Comparison of ENCODE assay signal across 2 worm cellular contexts in the genomic region with DNA sequence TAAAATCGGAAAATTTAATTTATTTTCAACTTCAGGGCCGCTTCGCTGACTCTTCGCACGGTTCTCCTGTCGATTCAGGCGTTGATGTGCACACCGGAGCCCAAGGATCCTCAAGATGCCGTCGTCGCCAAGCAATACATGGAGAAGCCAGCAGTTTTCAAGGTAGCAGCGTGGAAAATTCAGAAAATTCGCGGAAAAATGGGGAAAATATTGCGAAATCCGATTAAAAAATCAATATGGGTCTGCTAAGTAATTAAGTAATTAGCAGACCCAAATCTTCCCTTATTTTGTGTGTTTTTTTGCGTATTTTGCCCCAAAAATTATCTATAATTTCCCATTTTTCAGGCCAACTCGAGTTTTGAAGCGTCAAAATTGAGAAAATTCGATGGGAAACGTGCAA.
A peak's percentile ranks its signal among the peaks of the same experiment; 100 is the strongest.
TF ChIP-seq lines count a peak whose summit lies in the region.

No protein-coding gene starts in this region.

TF ChIP-seq in whole organism, L4 larva, 104 proteins besides CTCF, POLR2A, EP300 and RAD21:
- TF ChIP-seq ZK337.2 (GFP tag; IDR thresholded peaks at IDR 0.05; lab: Robert Waterston, UW) (no peak), aha-1 (tag; lab: Kevin White, UChicago) (peak; percentile 79), hmg-1.1 (GFP tag; IDR thresholded peaks at IDR 0.05; lab: Robert Waterston, UW) (no peak)

TF ChIP-seq in whole organism, young adult, 124 proteins besides CTCF, POLR2A, EP300 and RAD21:
- TF ChIP-seq ceh-58 (GFP tag; IDR thresholded peaks at IDR 0.05; lab: Robert Waterston, UW) (no peak), cebp-1 (GFP tag; IDR thresholded peaks at IDR 0.05; lab: Robert Waterston, UW) (no peak), cebp-1 (tag; optimal IDR thresholded peaks at IDR 0.05; lab: Kevin White, UChicago) (peak; percentile 79), Y95B8A.8 (GFP tag; IDR thresholded peaks at IDR 0.05; lab: Robert Waterston, UW) (no peak)
